Fruit fly (Drosophila melanogaster): ENCODE measurements around the gene CG4259.
A peak's percentile ranks its signal among the peaks of the same experiment; 100 is the strongest.

CG4259 gene

dm6 chr2L:2109746-2110145, 19.3 kb downstream of the CG4259 start, which contains the start of gene dpr3 (continued):
- peak; percentile 8; the same call in 1 of the 2 replicates for TF ChIP-seq amos (GFP tag; IDR thresholded peaks at IDR 0.05; ENCODE audit: partially characterized antibody)
- TF ChIP-seq CG3065 (GFP tag; optimal IDR thresholded peaks at IDR 0.05) = no peak
- TF ChIP-seq Gug (GFP tag; IDR thresholded peaks at IDR 0.05) = no peak
- no peak for TF ChIP-seq E2f2 (GFP tag; IDR thresholded peaks at IDR 0.05)
- no peak for TF ChIP-seq ato (GFP tag; IDR thresholded peaks at IDR 0.05; ENCODE audit: partially characterized antibody)
- TF ChIP-seq trem (tag; optimal IDR thresholded peaks at IDR 0.05) = no peak

dm6 chr2L:2090235-2090634, 38.8 kb downstream of the CG4259 start:
- TF ChIP-seq CG2678 (tag; optimal IDR thresholded peaks at IDR 0.05) = peak; percentile 16
- TF ChIP-seq ssp (GFP tag; IDR thresholded peaks at IDR 0.05) = peak; percentile 21; the same call in 1 of the 2 replicates
- no peak for TF ChIP-seq Dip3 (GFP tag; optimal IDR thresholded peaks at IDR 0.05)
- 0 out of 3 replicates have a peak, but pooled peaks have one; percentile 32 for TF ChIP-seq dysf (GFP tag; IDR thresholded peaks at IDR 0.05)
- TF ChIP-seq slou (GFP tag; optimal IDR thresholded peaks at IDR 0.05) = no peak
- 0 out of 3 replicates have a peak, but pooled peaks have one; percentile 48 for TF ChIP-seq ci (GFP tag; IDR thresholded peaks at IDR 0.05)
- TF ChIP-seq Xrp1 (GFP tag; IDR thresholded peaks at IDR 0.05) = peak; percentile 34; the same call in 1 of the 2 replicates
- TF ChIP-seq CG7839 (tag; optimal IDR thresholded peaks at IDR 0.05) = peak; percentile 4
- no peak for TF ChIP-seq CG3281 (GFP tag; optimal IDR thresholded peaks at IDR 0.05)
- peak; percentile 17 for TF ChIP-seq dmrt99B (tag; optimal IDR thresholded peaks at IDR 0.05)
- TF ChIP-seq lab (GFP tag; optimal IDR thresholded peaks at IDR 0.05) = peak; percentile 23
- peak; percentile 61 for TF ChIP-seq CG18599 (GFP tag; optimal IDR thresholded peaks at IDR 0.05)
- TF ChIP-seq Rfx (GFP tag; IDR thresholded peaks at IDR 0.05) = peak; percentile 29; the same call in 1 of the 2 replicates
- no peak for TF ChIP-seq h (optimal IDR thresholded peaks at IDR 0.05)
- peak; percentile 25 for TF ChIP-seq CG1603 (tag; optimal IDR thresholded peaks at IDR 0.05)
- TF ChIP-seq Doc2 (GFP tag; IDR thresholded peaks at IDR 0.05) = no peak
- TF ChIP-seq Hmr (GFP tag; optimal IDR thresholded peaks at IDR 0.05) = peak; percentile 14
- TF ChIP-seq CG14441 (GFP tag; IDR thresholded peaks at IDR 0.05) = 0 out of 2 replicates have a peak, but pooled peaks have one; percentile 20
- 0 out of 2 replicates have a peak, but pooled peaks have one; percentile 10 for TF ChIP-seq ara (GFP tag; IDR thresholded peaks at IDR 0.05)
- 0 out of 2 replicates have a peak, but pooled peaks have one; percentile 18 for TF ChIP-seq Atf6 (GFP tag; IDR thresholded peaks at IDR 0.05)
- 0 out of 2 replicates have a peak, but pooled peaks have one; percentile 21 for TF ChIP-seq CG6689 (GFP tag; IDR thresholded peaks at IDR 0.05)
- TF ChIP-seq prd (optimal IDR thresholded peaks at IDR 0.05) = no peak
- peak; percentile 27; the same call in 1 of the 3 replicates for TF ChIP-seq prd (GFP tag; IDR thresholded peaks at IDR 0.05)
- TF ChIP-seq CG16815 (GFP tag; optimal IDR thresholded peaks at IDR 0.05) = no peak
- no peak for TF ChIP-seq CG11456 (GFP tag; IDR thresholded peaks at IDR 0.05)
- no peak for TF ChIP-seq CG30403 (GFP tag; optimal IDR thresholded peaks at IDR 0.05)
- TF ChIP-seq pan (optimal IDR thresholded peaks at IDR 0.05) = no peak
- TF ChIP-seq pan (GFP tag; optimal IDR thresholded peaks at IDR 0.05 in 1 of 2, IDR thresholded peaks at IDR 0.05 in 1 of 2) = peak in 1 of 2 experiments; percentile 59
- TF ChIP-seq CG9932 (GFP tag; IDR thresholded peaks at IDR 0.05) = peak; percentile 17; the same call in 1 of the 2 replicates
- peak; percentile 23 for TF ChIP-seq gem (tag; optimal IDR thresholded peaks at IDR 0.05)
- TF ChIP-seq cwo (GFP tag; optimal IDR thresholded peaks at IDR 0.05) = no peak
- peak; percentile 24; the same call in 1 of the 2 replicates for TF ChIP-seq lmd (GFP tag; IDR thresholded peaks at IDR 0.05)
- peak; percentile 13 for TF ChIP-seq CG11504 (tag; optimal IDR thresholded peaks at IDR 0.05)

dm6 chr2L:2084349-2084748, 44.7 kb downstream of the CG4259 start:
- TF ChIP-seq lmd (GFP tag; IDR thresholded peaks at IDR 0.05) = 0 out of 2 replicates have a peak, but pooled peaks have one; percentile 22
- TF ChIP-seq CG12744 (GFP tag; optimal IDR thresholded peaks at IDR 0.05) = no peak
- TF ChIP-seq CG32532 (GFP tag; IDR thresholded peaks at IDR 0.05) = peak; percentile 51; the same call in 1 of the 2 replicates
- TF ChIP-seq zfh1 (GFP tag; IDR thresholded peaks at IDR 0.05) = peak; percentile 39; the same call in 1 of the 3 replicates
- peak; percentile 66 for TF ChIP-seq Ptx1 (GFP tag; IDR thresholded peaks at IDR 0.05)
- no peak for TF ChIP-seq Myb (GFP tag; optimal IDR thresholded peaks at IDR 0.05)
- TF ChIP-seq ttk (GFP tag; IDR thresholded peaks at IDR 0.05) = peak; percentile 39; the same call in 1 of the 2 replicates
- TF ChIP-seq croc (GFP tag; conservative IDR thresholded peaks at IDR 0.05) = no peak
- TF ChIP-seq ap (GFP tag; IDR thresholded peaks at IDR 0.05) = peak; percentile 23; the same call in 1 of the 2 replicates
- no peak for TF ChIP-seq Dfd (GFP tag; optimal IDR thresholded peaks at IDR 0.05)
- TF ChIP-seq HLHmδ (GFP tag; optimal IDR thresholded peaks at IDR 0.05) = no peak
- no peak for TF ChIP-seq amos (GFP tag; IDR thresholded peaks at IDR 0.05; ENCODE audit: partially characterized antibody)
- TF ChIP-seq CG11504 (tag; optimal IDR thresholded peaks at IDR 0.05) = peak; percentile 21
- TF ChIP-seq CG10565 (GFP tag; optimal IDR thresholded peaks at IDR 0.05) = no peak
